Fruit fly (Drosophila melanogaster): Measurements from ENCODE around the gene Mi-2.

Mi-2 gene

DNA sequence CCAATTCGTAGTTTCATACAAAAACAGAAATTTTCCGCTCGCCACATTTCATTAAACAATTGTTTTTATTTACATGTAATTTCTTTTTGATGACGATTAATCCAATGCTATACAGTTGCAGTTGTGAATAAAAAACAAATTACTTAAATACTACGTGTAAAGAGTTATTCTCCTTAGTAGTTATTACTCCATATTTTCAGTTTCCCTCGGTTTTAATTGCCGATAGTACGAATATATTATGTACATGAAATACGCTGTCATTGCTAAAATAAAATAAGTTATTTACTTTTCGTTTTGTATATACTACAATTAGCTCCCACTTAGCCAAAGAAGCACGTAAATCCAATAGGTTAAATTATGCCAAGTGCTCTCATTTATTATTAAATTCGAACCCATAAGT, 43.6 kb upstream of the Mi-2 start, which contains the start of gene CG42655:
CG42655 (minus strand) TSS at position 101 of the 400 bp plus-strand sequence.
- TF ChIP-seq CG11247 (GFP tag; IDR thresholded peaks at IDR 0.05) (no peak), zen (tag; optimal IDR thresholded peaks at IDR 0.05) (no peak), Abd-B (GFP tag; optimal IDR thresholded peaks at IDR 0.05) (no peak), CG4707 (GFP tag; optimal IDR thresholded peaks at IDR 0.05) (no peak), CG11696 (GFP tag; IDR thresholded peaks at IDR 0.05) (no peak), Gug (GFP tag; IDR thresholded peaks at IDR 0.05) (no peak), wor (GFP tag; IDR thresholded peaks at IDR 0.05) (no peak), TFAM (GFP tag; optimal IDR thresholded peaks at IDR 0.05) (no peak), fu2 (GFP tag; optimal IDR thresholded peaks at IDR 0.05) (no peak), H15 (GFP tag; IDR thresholded peaks at IDR 0.05) (no peak), D19A (tag; optimal IDR thresholded peaks at IDR 0.05) (no peak), CG17802 (tag; optimal IDR thresholded peaks at IDR 0.05) (no peak), dpn (GFP tag; optimal IDR thresholded peaks at IDR 0.05) (no peak)

DNA sequence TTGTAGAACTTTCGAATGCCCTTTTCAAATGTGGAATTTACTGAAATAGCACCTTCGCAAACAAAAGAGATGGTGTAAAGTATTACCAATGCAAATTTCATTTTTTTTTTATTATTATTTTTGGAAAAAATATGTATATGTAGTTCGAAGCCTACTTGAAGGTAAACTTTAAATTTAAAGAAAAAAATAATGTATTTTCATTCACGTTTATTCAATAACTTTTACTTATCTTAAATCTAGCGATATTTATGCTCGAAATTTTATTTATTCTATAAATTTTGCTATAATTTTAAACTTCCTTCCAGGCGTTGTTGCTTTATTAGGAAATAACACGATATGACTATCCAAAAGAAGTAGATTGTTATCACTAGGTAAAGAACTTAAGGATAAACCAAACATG, 42.7 kb upstream of the Mi-2 start, which contains the start of gene CG33710:
CG33710 (minus strand) TSS at position 101 of the 400 bp plus-strand sequence.
- TF ChIP-seq tin (GFP tag; optimal IDR thresholded peaks at IDR 0.05) = no peak
- TF ChIP-seq D (optimal IDR thresholded peaks at IDR 0.05) = no peak
- TF ChIP-seq D (GFP tag; optimal IDR thresholded peaks at IDR 0.05) = no peak
- no peak for TF ChIP-seq CG12236 (GFP tag; optimal IDR thresholded peaks at IDR 0.05)
- TF ChIP-seq abd-A (tag; optimal IDR thresholded peaks at IDR 0.05) = no peak
- no peak for TF ChIP-seq Aef1 (GFP tag; IDR thresholded peaks at IDR 0.05)
- no peak for TF ChIP-seq stwl (tag; optimal IDR thresholded peaks at IDR 0.05)
- TF ChIP-seq Spps (tag; optimal IDR thresholded peaks at IDR 0.05) = no peak
- TF ChIP-seq CG6813 (GFP tag; optimal IDR thresholded peaks at IDR 0.05) = no peak
- no peak for TF ChIP-seq MESR4 (GFP tag; optimal IDR thresholded peaks at IDR 0.05)
- no peak for TF ChIP-seq Atf6 (GFP tag; IDR thresholded peaks at IDR 0.05)
- no peak for TF ChIP-seq Bgb (GFP tag; IDR thresholded peaks at IDR 0.05; ENCODE audit: partially characterized antibody)
- TF ChIP-seq CG14014 (GFP tag; IDR thresholded peaks at IDR 0.05) = no peak
- no peak for TF ChIP-seq CG42726 (GFP tag; IDR thresholded peaks at IDR 0.05; ENCODE audit: partially characterized antibody)
- no peak for TF ChIP-seq CG8359 (GFP tag; optimal IDR thresholded peaks at IDR 0.05; ENCODE audit: borderline replicate concordance)
- TF ChIP-seq Dp (GFP tag; optimal IDR thresholded peaks at IDR 0.05) = no peak
- TF ChIP-seq eve (GFP tag; optimal IDR thresholded peaks at IDR 0.05) = no peak

- TF ChIP-seq Eip74EF (GFP tag; optimal IDR thresholded peaks at IDR 0.05) = no peak
- TF ChIP-seq CG34376 (GFP tag; optimal IDR thresholded peaks at IDR 0.05) = no peak
- no peak for TF ChIP-seq exex (tag; optimal IDR thresholded peaks at IDR 0.05)
- TF ChIP-seq Ssrp (tag; optimal IDR thresholded peaks at IDR 0.05) = no peak
- no peak for TF ChIP-seq CG1024 (GFP tag; IDR thresholded peaks at IDR 0.05)
- no peak for TF ChIP-seq CG7786 (GFP tag; optimal IDR thresholded peaks at IDR 0.05)
- TF ChIP-seq wek (GFP tag; optimal IDR thresholded peaks at IDR 0.05) = no peak
These were observed 41.9 kb upstream of the Mi-2 start, which contains the start of gene CG34258 for dm6 chr3L:19951868-19952267. Gene CG34258, minus strand, starts transcription at chr3L:19951968.

DNA sequence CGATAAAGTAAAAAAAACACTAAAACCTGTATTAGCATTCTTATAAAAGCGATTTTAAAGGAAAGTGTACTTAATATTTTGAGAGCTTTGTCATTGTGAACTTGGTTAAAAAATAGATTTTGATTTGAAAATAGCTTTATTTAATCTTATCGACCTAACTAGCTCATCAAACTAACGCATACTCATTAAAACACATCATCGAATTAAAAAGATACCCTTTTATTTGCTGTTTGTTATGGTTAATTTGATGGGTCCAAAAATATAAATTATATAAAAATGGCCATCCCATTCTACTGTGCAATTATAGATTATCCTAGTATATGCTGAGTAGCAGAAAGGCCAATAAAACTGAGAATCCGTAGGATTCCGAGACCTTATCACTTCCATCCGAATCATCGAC, 41.0 kb upstream of the Mi-2 start, which contains the start of gene CG32219:
CG32219 (minus strand) TSS at position 101 of the 400 bp plus-strand sequence.
- TF ChIP-seq NfI (GFP tag; optimal IDR thresholded peaks at IDR 0.05) (no peak), ewg (GFP tag; optimal IDR thresholded peaks at IDR 0.05) (no peak), Hr3 (GFP tag; optimal IDR thresholded peaks at IDR 0.05) (no peak), ranshi (GFP tag; IDR thresholded peaks at IDR 0.05) (no peak), CG4730 (GFP tag; IDR thresholded peaks at IDR 0.05) (no peak), CG17186 (GFP tag; optimal IDR thresholded peaks at IDR 0.05) (no peak), Jarid2 (GFP tag; optimal IDR thresholded peaks at IDR 0.05) (no peak), fd64A (GFP tag; optimal IDR thresholded peaks at IDR 0.05) (no peak)

Measured in whole organism, embryonic.